Fruit fly (Drosophila melanogaster) whole organism, embryonic: Measurements from ENCODE around the gene Oseg1.

Experiments
- CG10209 ChIP-seq: fragments of 200-800 bp; sonication (Bioruptor generic); optimal IDR thresholded peaks from 3 replicates; lab custom pipeline; 2017; ENCODE audit warnings: missing biosample characterization, mild to moderate bottlenecking, missing genetic modification characterization, missing genetic modification reagents
- CG10979 ChIP-seq: fragments of 200-800 bp; sonication (Bioruptor generic); optimal IDR thresholded peaks from 2 replicates; lab custom pipeline; 2018; ENCODE audit warnings: missing biosample characterization, mild to moderate bottlenecking, missing genetic modification characterization, moderate library complexity
- CG11093 ChIP-seq: fragments of 200-800 bp; sonication (Bioruptor generic); IDR thresholded peaks from 3 replicates; pipeline ENCODE4 v1.3.6; 2022; ENCODE audit warnings: missing biosample characterization, missing genetic modification characterization
- CG12391 ChIP-seq: fragments of 200-800 bp; sonication (Bioruptor generic); optimal IDR thresholded peaks from 3 replicates; lab custom pipeline; 2018; ENCODE audit warnings: missing biosample characterization, mild to moderate bottlenecking, missing genetic modification characterization, moderate library complexity
- CG13287 ChIP-seq: fragments of 200-800 bp; sonication (Bioruptor generic); IDR thresholded peaks from 2 replicates; pipeline ENCODE4 v1.3.6; 2022; ENCODE audit warnings: missing biosample characterization, missing genetic modification characterization; ENCODE audit not compliant: partially characterized antibody
- CG13624 ChIP-seq: fragments of 200-800 bp; sonication (Bioruptor generic); optimal IDR thresholded peaks from 2 replicates; lab custom pipeline; 2016; ENCODE audit warnings: missing biosample characterization, missing genetic modification characterization
- CG13894 ChIP-seq: fragments of 200-800 bp; sonication (Bioruptor generic); optimal IDR thresholded peaks from 3 replicates; lab custom pipeline; 2018; ENCODE audit warnings: missing biosample characterization, mild to moderate bottlenecking, missing genetic modification characterization, moderate library complexity
- CG14014 ChIP-seq: fragments of 200-800 bp; sonication (Bioruptor generic); IDR thresholded peaks from 2 replicates; pipeline ENCODE4 v1.3.6; 2022; ENCODE audit warnings: missing biosample characterization, missing genetic modification characterization
- CG15073 ChIP-seq: fragments of 200-800 bp; sonication (Bioruptor generic); optimal IDR thresholded peaks from 2 replicates; lab custom pipeline; 2016; ENCODE audit warnings: missing biosample characterization, missing genetic modification characterization
- CG17361 ChIP-seq: fragments of 200-800 bp; sonication (Bioruptor generic); IDR thresholded peaks from 3 replicates; pipeline ENCODE4 v1.3.6; 2022; ENCODE audit warnings: missing biosample characterization, missing genetic modification characterization
- CG17385 ChIP-seq: fragments of 200-800 bp; sonication (Bioruptor generic); optimal IDR thresholded peaks from 3 replicates; lab custom pipeline; 2018; ENCODE audit warnings: missing biosample characterization, mild to moderate bottlenecking, missing genetic modification characterization
- CG2116 ChIP-seq: fragments of 200-800 bp; sonication (Bioruptor generic); optimal IDR thresholded peaks from 3 replicates; lab custom pipeline; 2018; ENCODE audit warnings: missing biosample characterization, mild to moderate bottlenecking, missing genetic modification characterization
- CG2120 ChIP-seq: fragments of 200-800 bp; sonication (Bioruptor generic); optimal IDR thresholded peaks from 3 replicates; lab custom pipeline; 2016; ENCODE audit warnings: missing biosample characterization, missing genetic modification characterization
- CG2712 ChIP-seq: fragments of 200-800 bp; optimal IDR thresholded peaks from 3 replicates; lab custom pipeline; 2019; ENCODE audit warnings: missing biosample characterization, mild to moderate bottlenecking, missing genetic modification characterization, moderate library complexity
- CG3995 ChIP-seq: fragments of 200-800 bp; sonication (Bioruptor generic); optimal IDR thresholded peaks from 3 replicates; lab custom pipeline; 2016; ENCODE audit warnings: missing biosample characterization, missing genetic modification characterization
- CG4820 ChIP-seq: fragments of 200-800 bp; sonication (Bioruptor generic); optimal IDR thresholded peaks from 3 replicates; lab custom pipeline; 2016; ENCODE audit warnings: missing biosample characterization, missing genetic modification characterization
- CG4854 ChIP-seq: fragments of 200-800 bp; sonication (Bioruptor generic); optimal IDR thresholded peaks from 2 replicates; lab custom pipeline; 2016; ENCODE audit warnings: missing biosample characterization, missing genetic modification characterization, inconsistent platforms
- CG5245 ChIP-seq: fragments of 200-800 bp; sonication (Bioruptor generic); optimal IDR thresholded peaks from 3 replicates; lab custom pipeline; 2016; ENCODE audit warnings: missing biosample characterization, missing genetic modification characterization
- CG6654 ChIP-seq: fragments of 200-800 bp; sonication (Bioruptor generic); optimal IDR thresholded peaks from 2 replicates; lab custom pipeline; 2017; ENCODE audit warnings: missing biosample characterization, mild to moderate bottlenecking, missing genetic modification characterization
- CG7372 ChIP-seq: fragments of 200-800 bp; sonication (Bioruptor generic); IDR thresholded peaks from 2 replicates; pipeline ENCODE4 v1.3.6; 2022; ENCODE audit warnings: missing biosample characterization, missing genetic modification characterization
- CG7556 ChIP-seq: fragments of 200-800 bp; sonication (Bioruptor generic); optimal IDR thresholded peaks from 2 replicates; lab custom pipeline; 2017; ENCODE audit warnings: missing biosample characterization, mild to moderate bottlenecking, missing genetic modification characterization
- CG8944 ChIP-seq: fragments of 200-800 bp; sonication (Bioruptor generic); optimal IDR thresholded peaks from 3 replicates; lab custom pipeline; 2016; ENCODE audit warnings: missing biosample characterization, missing genetic modification characterization
- CG9876 ChIP-seq: fragments of 200-800 bp; sonication (Bioruptor generic); optimal IDR thresholded peaks from 2 replicates; lab custom pipeline; 2016; ENCODE audit warnings: missing biosample characterization, missing genetic modification characterization
- CrebB ChIP-seq: fragments of 200-800 bp; sonication (Bioruptor generic); optimal IDR thresholded peaks from 3 replicates; lab custom pipeline; 2018; ENCODE audit warnings: missing biosample characterization, mild to moderate bottlenecking, missing genetic modification characterization
- Drgx ChIP-seq: fragments of 200-800 bp; sonication (Bioruptor generic); IDR thresholded peaks from 2 replicates; pipeline ENCODE4 v1.3.6; 2022; ENCODE audit warnings: missing biosample characterization, missing genetic modification characterization
- Ets65A ChIP-seq: fragments of 200-800 bp; sonication (Bioruptor generic); peaks from one replicate; lab custom pipeline; 2016; ENCODE audit warnings: missing biosample characterization, missing genetic modification characterization
- Gug ChIP-seq: fragments of 200-800 bp; sonication (Bioruptor generic); IDR thresholded peaks from 4 replicates; pipeline ENCODE4 v1.3.6; 2022; ENCODE audit warnings: missing biosample characterization, missing genetic modification characterization
- HLHmδ ChIP-seq: fragments of 200-800 bp; sonication (Bioruptor generic); optimal IDR thresholded peaks from 2 replicates; lab custom pipeline; 2018; ENCODE audit warnings: missing biosample characterization, mild to moderate bottlenecking, missing genetic modification characterization, moderate library complexity
- Hmx ChIP-seq: fragments of 200-800 bp; sonication (Bioruptor generic); optimal IDR thresholded peaks from 2 replicates; lab custom pipeline; 2016; ENCODE audit warnings: missing biosample characterization, missing genetic modification characterization
- Hsf ChIP-seq: fragments of 200-800 bp; sonication (Bioruptor generic); optimal IDR thresholded peaks from 3 replicates; lab custom pipeline; 2016; ENCODE audit warnings: missing biosample characterization, missing genetic modification characterization
- Mes4 ChIP-seq: fragments of 200-800 bp; sonication (Bioruptor generic); optimal IDR thresholded peaks from 2 replicates; lab custom pipeline; 2016; ENCODE audit warnings: missing biosample characterization, missing genetic modification characterization
- NK7.1 ChIP-seq: fragments of 200-800 bp; sonication (Bioruptor generic); optimal IDR thresholded peaks from 3 replicates; lab custom pipeline; 2016; ENCODE audit warnings: missing biosample characterization, missing genetic modification characterization
- Ptx1 ChIP-seq: fragments of 200-800 bp; sonication (Bioruptor generic); IDR thresholded peaks from 2 replicates; pipeline ENCODE4 v1.3.6; 2022; ENCODE audit warnings: missing biosample characterization, missing genetic modification characterization
- Side ChIP-seq: fragments of 200-800 bp; sonication (Bioruptor generic); optimal IDR thresholded peaks from 2 replicates; lab custom pipeline; 2016; ENCODE audit warnings: missing biosample characterization, missing genetic modification characterization
- Trl ChIP-seq, 3 experiments: fragments of >200 bp in 2 of 3; fragments of 200-800 bp in 1 of 3; sonication (Bioruptor generic) in 1 of 3; optimal IDR thresholded peaks; 2 replicates in 1 of 3; 3 replicates in 2 of 3; lab custom pipeline; 2016 to 2017; ENCODE audit warnings: missing biosample characterization in 1 of 3, missing genetic modification characterization in 1 of 3
- amos ChIP-seq: fragments of 200-800 bp; sonication (Bioruptor generic); IDR thresholded peaks from 2 replicates; pipeline ENCODE4 v1.3.6; 2022; ENCODE audit warnings: missing biosample characterization, missing genetic modification characterization; ENCODE audit not compliant: partially characterized antibody
- caup ChIP-seq: fragments of 200-800 bp; sonication (Bioruptor generic); optimal IDR thresholded peaks from 3 replicates; lab custom pipeline; 2017; ENCODE audit warnings: missing biosample characterization, mild to moderate bottlenecking, missing genetic modification characterization, moderate library complexity; ENCODE audit not compliant: severe bottlenecking
- cg ChIP-seq: fragments of 200-800 bp; sonication (Bioruptor generic); optimal IDR thresholded peaks from 3 replicates; lab custom pipeline; 2019; ENCODE audit warnings: missing biosample characterization, mild to moderate bottlenecking, missing genetic modification characterization, moderate library complexity
- chinmo ChIP-seq: fragments of 200-800 bp; sonication (Bioruptor generic); IDR thresholded peaks from 4 replicates; pipeline ENCODE4 v1.3.6; 2022; ENCODE audit warnings: missing biosample characterization, missing genetic modification characterization; ENCODE audit not compliant: partially characterized antibody
- chm ChIP-seq: fragments of 200-800 bp; sonication (Bioruptor generic); IDR thresholded peaks from 2 replicates; pipeline ENCODE4 v1.3.6; 2022; ENCODE audit warnings: missing biosample characterization, missing genetic modification characterization
- corto ChIP-seq: fragments of 200-800 bp; sonication (Bioruptor generic); optimal IDR thresholded peaks from 2 replicates; lab custom pipeline; 2016; ENCODE audit warnings: missing biosample characterization, mild to moderate bottlenecking, missing genetic modification characterization, moderate library complexity
- dmrt11E ChIP-seq: fragments of 200-800 bp; sonication (Bioruptor generic); optimal IDR thresholded peaks from 3 replicates; lab custom pipeline; 2018; ENCODE audit warnings: missing biosample characterization, mild to moderate bottlenecking, missing genetic modification characterization, moderate library complexity
- inv ChIP-seq: fragments of 200-800 bp; sonication (Bioruptor generic); IDR thresholded peaks from 2 replicates; pipeline ENCODE4 v1.3.6; 2022; ENCODE audit warnings: missing biosample characterization, missing genetic modification characterization; ENCODE audit not compliant: partially characterized antibody
- lilli ChIP-seq: fragments of 200-800 bp; sonication (Bioruptor generic); optimal IDR thresholded peaks from 3 replicates; lab custom pipeline; 2016; ENCODE audit warnings: missing biosample characterization, missing genetic modification characterization
- mirr ChIP-seq: fragments of 200-800 bp; sonication (Bioruptor generic); optimal IDR thresholded peaks from 3 replicates; lab custom pipeline; 2018; ENCODE audit warnings: missing biosample characterization, mild to moderate bottlenecking, missing genetic modification characterization
- salm ChIP-seq: fragments of 200-800 bp; sonication (Bioruptor generic); optimal IDR thresholded peaks from 2 replicates; lab custom pipeline; 2018; ENCODE audit warnings: missing biosample characterization, mild to moderate bottlenecking, missing genetic modification characterization
- sima ChIP-seq: fragments of 200-800 bp; sonication (Bioruptor generic); optimal IDR thresholded peaks from 2 replicates; lab custom pipeline; 2016; ENCODE audit warnings: missing biosample characterization, missing genetic modification characterization

The Oseg1 gene

DNA sequence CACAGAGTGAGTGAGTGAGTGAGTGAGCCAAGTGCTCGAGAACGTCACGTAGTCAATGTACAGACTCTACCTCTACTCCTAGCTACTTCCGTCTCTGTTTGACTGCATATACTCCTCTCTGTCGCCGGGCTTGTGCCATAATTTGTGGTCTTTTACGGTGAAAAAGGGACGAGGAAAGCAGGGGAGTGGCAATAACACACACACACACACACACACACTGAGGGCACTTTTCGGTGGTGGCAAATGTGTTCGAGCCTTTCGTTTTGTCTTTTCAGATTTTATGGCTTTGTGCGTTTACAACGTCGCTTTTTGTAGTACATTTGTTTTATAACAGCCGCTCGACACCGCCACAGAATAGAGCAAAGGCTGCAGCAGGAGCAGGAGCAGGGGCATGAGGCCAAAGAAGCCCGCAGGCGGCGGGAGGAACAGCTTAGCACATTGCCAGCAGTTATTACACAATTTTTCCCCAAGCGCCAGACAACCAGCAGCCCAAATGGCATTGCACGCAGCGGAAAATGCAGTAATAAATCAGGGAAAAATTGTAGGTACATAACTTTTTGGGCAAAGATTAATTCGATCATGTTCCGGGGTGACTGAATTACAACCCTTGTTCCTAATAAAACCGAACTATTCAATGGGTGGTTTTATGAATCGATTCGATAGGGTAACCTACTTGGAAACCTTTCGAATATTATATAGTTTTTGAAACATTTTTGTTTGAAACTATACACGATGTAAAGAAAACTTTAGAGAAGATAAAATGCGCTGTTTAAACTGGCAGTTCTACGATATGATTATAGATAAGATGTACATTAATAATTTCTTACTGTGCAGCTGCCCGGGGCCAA lies 46.4 kb upstream of the Oseg1 start (continued):
- TF ChIP-seq CG2116 (GFP tag; lab: Kevin White, UChicago), result no peak
- TF ChIP-seq dmrt11E (tag; lab: Kevin White, UChicago), result peak; percentile 0
- TF ChIP-seq CG8944 (GFP tag; lab: Kevin White, UChicago), result no peak
- TF ChIP-seq CG7556 (GFP tag; lab: Kevin White, UChicago), result peak; percentile 50
- TF ChIP-seq CG7372 (GFP tag; lab: Robert Waterston, UW), result no peak
- TF ChIP-seq Drgx (GFP tag; lab: Robert Waterston, UW), result no peak; the same call in 1 of the 2 replicates
- TF ChIP-seq sima (GFP tag; lab: Kevin White, UChicago), result no peak
- no peak for TF ChIP-seq Trl (optimal IDR thresholded peaks at IDR 0.05; lab: Kevin White, UChicago)
- no peak for TF ChIP-seq Trl (GFP tag; optimal IDR thresholded peaks at IDR 0.05; lab: Kevin White, UChicago)
- no peak for TF ChIP-seq CG14014 (GFP tag; lab: Robert Waterston, UW)
- no peak for TF ChIP-seq corto (GFP tag; lab: Kevin White, UChicago)
- peak; percentile 59 for TF ChIP-seq CG10979 (tag; lab: Kevin White, UChicago)
- TF ChIP-seq cg (GFP tag; lab: Kevin White, UChicago), result peak; percentile 73
- TF ChIP-seq caup (GFP tag; lab: Kevin White, UChicago), result peak; percentile 9
- no peak for TF ChIP-seq CG4820
- TF ChIP-seq lilli (GFP tag; lab: Kevin White, UChicago), result peak; percentile 17
- no peak for TF ChIP-seq CG13287
- TF ChIP-seq CrebB, result no peak
- peak; percentile 30 for TF ChIP-seq CG12391 (tag; lab: Kevin White, UChicago)
- TF ChIP-seq chinmo (GFP tag; lab: Robert Waterston, UW), result no peak
- no peak for TF ChIP-seq CG5245
- peak; percentile 30; the same call in 1 of the 2 replicates for TF ChIP-seq Ptx1
- no peak for TF ChIP-seq Mes4 (GFP tag; lab: Kevin White, UChicago)
- peak; percentile 12 for TF ChIP-seq CG17385
- TF ChIP-seq amos (GFP tag; lab: Robert Waterston, UW), result no peak; the same call in 1 of the 2 replicates
- TF ChIP-seq CG2120 (GFP tag; lab: Kevin White, UChicago), result no peak
- TF ChIP-seq CG11093 (GFP tag; lab: Robert Waterston, UW), result no peak
- 0 out of 3 replicates have a peak, but pooled peaks have one; percentile 22 for TF ChIP-seq CG17361 (GFP tag; lab: Robert Waterston, UW)
- peak; percentile 19 for TF ChIP-seq HLHmδ (GFP tag; lab: Kevin White, UChicago)
- peak; percentile 40 for TF ChIP-seq CG2712
- no peak for TF ChIP-seq Hsf (GFP tag; lab: Kevin White, UChicago)

dm6 chr3L:8457866-8458766 lies 45.5 kb upstream of the Oseg1 start:
- peak; percentile 98 for TF ChIP-seq CG13624 (GFP tag; lab: Kevin White, UChicago)
- peak; percentile 59 for TF ChIP-seq mirr (GFP tag; lab: Kevin White, UChicago)
- peak; percentile 99 for TF ChIP-seq Ets65A (GFP tag; lab: Kevin White, UChicago)
- peak; percentile 98 for TF ChIP-seq CG5245
- peak; percentile 98 for TF ChIP-seq chm
- peak; percentile 92 for TF ChIP-seq CG13894 (tag; lab: Kevin White, UChicago)
- TF ChIP-seq CG6654, result peak; percentile 92
- no peak for TF ChIP-seq inv (GFP tag; lab: Robert Waterston, UW)
- peak; percentile 92 for TF ChIP-seq CG9876 (GFP tag; lab: Kevin White, UChicago)
- TF ChIP-seq salm (tag; lab: Kevin White, UChicago), result peak; percentile 99
- peak; percentile 97 for TF ChIP-seq NK7.1 (GFP tag; lab: Kevin White, UChicago)
- TF ChIP-seq Gug (GFP tag; lab: Robert Waterston, UW), result peak; percentile 98
- peak; percentile 96 for TF ChIP-seq CG4854 (GFP tag; lab: Kevin White, UChicago)
- TF ChIP-seq CG3995, result peak; percentile 68
- TF ChIP-seq CG15073 (GFP tag; lab: Kevin White, UChicago), result peak; percentile 85
- peak; percentile 96 for TF ChIP-seq Side
- peak; percentile 98 for TF ChIP-seq CG10209 (GFP tag; lab: Kevin White, UChicago)
- peak; percentile 90 for TF ChIP-seq Hmx (GFP tag; lab: Kevin White, UChicago)
